Fruit fly (Drosophila melanogaster) whole organism, pupa: ENCODE results near the gene Hpf1.

ENCODE experiments used
- CG12605 ChIP-seq: fragments of 200-800 bp; sonication (Bioruptor generic); IDR thresholded peaks from 2 replicates; pipeline ENCODE4 v1.3.6; 2022; ENCODE audit warnings: missing biosample characterization, missing genetic modification characterization
- CG13204 ChIP-seq: fragments of 200-800 bp; sonication (Bioruptor generic); optimal IDR thresholded peaks from 2 replicates; lab custom pipeline; 2018; ENCODE audit warnings: missing biosample characterization, mild to moderate bottlenecking, missing genetic modification characterization, moderate library complexity
- CG15710 ChIP-seq: fragments of 200-800 bp; sonication (Bioruptor generic); optimal IDR thresholded peaks from 2 replicates; lab custom pipeline; 2018; ENCODE audit warnings: missing biosample characterization, mild to moderate bottlenecking, missing genetic modification characterization, moderate library complexity
- CG17806 ChIP-seq: fragments of 200-800 bp; sonication (Bioruptor generic); optimal IDR thresholded peaks from 2 replicates; lab custom pipeline; 2018; ENCODE audit warnings: missing biosample characterization, mild to moderate bottlenecking, missing genetic modification characterization, moderate library complexity
- CG32121 ChIP-seq: fragments of 200-800 bp; sonication (Bioruptor generic); IDR thresholded peaks from 2 replicates; pipeline ENCODE4 v1.3.6; 2022; ENCODE audit warnings: missing biosample characterization, missing genetic modification characterization
- EcR ChIP-seq: fragments of 200-800 bp; sonication (Bioruptor generic); optimal IDR thresholded peaks from 3 replicates; lab custom pipeline; 2019; ENCODE audit warnings: missing biosample characterization, missing genetic modification characterization, mild to moderate bottlenecking, moderate library complexity, missing genetic modification reagents

DNA sequence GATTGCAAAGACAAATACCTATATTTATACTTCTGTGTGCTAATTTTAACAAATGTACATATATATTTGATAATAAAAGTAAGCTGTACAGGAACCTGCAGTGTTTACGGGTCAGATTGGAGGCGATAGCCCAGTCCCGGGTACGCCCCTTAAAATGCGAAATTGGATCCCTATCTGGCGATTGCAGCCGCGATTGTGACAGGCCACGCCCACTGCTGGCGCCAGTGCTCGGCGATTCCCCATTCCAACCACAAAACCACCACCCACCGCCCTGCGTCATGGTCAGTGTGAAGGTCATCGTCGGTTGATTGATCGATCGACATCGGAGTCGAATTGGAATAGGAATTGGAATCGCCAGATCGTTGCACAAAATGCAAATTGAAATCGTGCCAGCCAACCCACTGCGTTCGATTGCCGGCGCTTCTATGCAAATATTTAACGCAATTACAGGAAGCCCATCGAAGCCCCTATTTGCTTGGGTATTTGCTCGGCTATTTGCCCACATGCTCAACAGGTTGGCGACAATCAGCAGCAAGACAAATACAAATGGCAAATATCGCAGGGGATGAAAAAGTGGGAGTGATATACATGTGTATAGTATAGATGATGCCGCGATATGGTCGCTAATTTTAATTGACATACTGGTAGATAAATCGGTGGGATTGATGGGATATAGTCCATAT is 47.1 kb downstream of the Hpf1 start:
- no peak for TF ChIP-seq CG32121 (GFP tag; lab: Robert Waterston, UW)
- TF ChIP-seq CG13204 (GFP tag; lab: Kevin White, UChicago) = no peak
- no peak for TF ChIP-seq CG15710 (tag; lab: Kevin White, UChicago)
- no peak for TF ChIP-seq EcR (GFP tag; lab: Kevin White, UChicago)
- peak; percentile 8 for TF ChIP-seq CG17806 (tag; lab: Kevin White, UChicago)
- TF ChIP-seq CG12605 (GFP tag; lab: Robert Waterston, UW) = no peak
